Worm (Caenorhabditis elegans): ENCODE results near the gene tiar-1.

- TF ChIP-seq syd-9 (tag; optimal IDR thresholded peaks at IDR 0.05) (no peak), pha-4 (tag; optimal IDR thresholded peaks at IDR 0.05) (no peak), lin-11 (tag; optimal IDR thresholded peaks at IDR 0.05) (no peak), nfya-1 (tag; optimal IDR thresholded peaks at IDR 0.05) (no peak), fkh-10 (GFP tag; optimal IDR thresholded peaks at IDR 0.05) (no peak), ref-2 (tag; optimal IDR thresholded peaks at IDR 0.05) (no peak), pqm-1 (tag; optimal IDR thresholded peaks at IDR 0.05) (no peak), ceh-34 (tag; optimal IDR thresholded peaks at IDR 0.05) (no peak), hlh-30 (tag; optimal IDR thresholded peaks at IDR 0.05; ENCODE audit: insufficient read depth) (no peak), F13H6.1 (tag; optimal IDR thresholded peaks at IDR 0.05) (no peak), nhr-11 (tag; optimal IDR thresholded peaks at IDR 0.05) (no peak), dmd-4 (tag; optimal IDR thresholded peaks at IDR 0.05; ENCODE audit: borderline replicate concordance) (no peak)
Measured at ce11 chrII:5697338-5697737, 17.3 kb downstream of the tiar-1 start.
